Worm (Caenorhabditis elegans): ENCODE measurements around the gene hipr-1.

Gene hipr-1

ce11 chrIII:8704765-8705164, 15.2 kb upstream of the hipr-1 start, which contains the start of gene B0303.16:
Gene B0303.16 (plus strand): TSS chrIII:8705065.
- TF ChIP-seq odd-2 (tag; optimal IDR thresholded peaks at IDR 0.05): no peak
- TF ChIP-seq ref-2 (tag; optimal IDR thresholded peaks at IDR 0.05): no peak
- no peak for TF ChIP-seq fkh-6 (tag; optimal IDR thresholded peaks at IDR 0.05)
- no peak for TF ChIP-seq F13H6.1 (tag; optimal IDR thresholded peaks at IDR 0.05)
- no peak for TF ChIP-seq pag-3 (tag; optimal IDR thresholded peaks at IDR 0.05; ENCODE audit: borderline replicate concordance)
- TF ChIP-seq ceh-31 (tag; optimal IDR thresholded peaks at IDR 0.05): no peak
- no peak for TF ChIP-seq unc-55 (GFP tag; optimal IDR thresholded peaks at IDR 0.05)
- TF ChIP-seq ceh-22 (tag; optimal IDR thresholded peaks at IDR 0.05): no peak
- no peak for TF ChIP-seq pax-1 (tag; optimal IDR thresholded peaks at IDR 0.05)
- no peak for TF ChIP-seq pros-1 (tag; optimal IDR thresholded peaks at IDR 0.05)
- TF ChIP-seq hlh-8 (tag; optimal IDR thresholded peaks at IDR 0.05): no peak
- TF ChIP-seq unc-42 (tag; optimal IDR thresholded peaks at IDR 0.05): no peak
- no peak for TF ChIP-seq ceh-19 (GFP tag; optimal IDR thresholded peaks at IDR 0.05)
- TF ChIP-seq lim-6 (tag; optimal IDR thresholded peaks at IDR 0.05): no peak

ce11 chrIII:8709735-8710134, 10.3 kb upstream of the hipr-1 start:
- no peak for TF ChIP-seq ttx-3 (tag; optimal IDR thresholded peaks at IDR 0.05)
- TF ChIP-seq hlh-30 (tag; optimal IDR thresholded peaks at IDR 0.05; ENCODE audit: insufficient read depth): no peak
- TF ChIP-seq zip-5 (tag; optimal IDR thresholded peaks at IDR 0.05): no peak

ce11 chrIII:8710310-8710709, 9.7 kb upstream of the hipr-1 start, which contains the start of gene B0303.11:
Gene B0303.11 (minus strand): TSS chrIII:8710410.
- TF ChIP-seq ceh-19 (GFP tag; optimal IDR thresholded peaks at IDR 0.05): no peak
- no peak for TF ChIP-seq C38D4.7 (GFP tag; optimal IDR thresholded peaks at IDR 0.05)
- no peak for TF ChIP-seq ets-4 (tag; optimal IDR thresholded peaks at IDR 0.05)
- TF ChIP-seq pat-9 (tag; optimal IDR thresholded peaks at IDR 0.05): no peak
- no peak for TF ChIP-seq ref-2 (tag; optimal IDR thresholded peaks at IDR 0.05)
- no peak for TF ChIP-seq hlh-6 (tag; optimal IDR thresholded peaks at IDR 0.05)
- TF ChIP-seq K02D7.2 (tag; optimal IDR thresholded peaks at IDR 0.05): no peak
- TF ChIP-seq unc-42 (tag; optimal IDR thresholded peaks at IDR 0.05): no peak
- TF ChIP-seq ceh-34 (tag; optimal IDR thresholded peaks at IDR 0.05): no peak
- TF ChIP-seq pros-1 (tag; optimal IDR thresholded peaks at IDR 0.05): no peak
- no peak for TF ChIP-seq sdc-2 (tag; optimal IDR thresholded peaks at IDR 0.05)
- TF ChIP-seq lin-11 (tag; optimal IDR thresholded peaks at IDR 0.05): no peak
- TF ChIP-seq ceh-24 (tag; optimal IDR thresholded peaks at IDR 0.05): no peak

- TF ChIP-seq dve-1 (tag; optimal IDR thresholded peaks at IDR 0.05): no peak
- no peak for TF ChIP-seq hlh-6 (tag; optimal IDR thresholded peaks at IDR 0.05)
- no peak for TF ChIP-seq ceh-45 (GFP tag; IDR thresholded peaks at IDR 0.05)
- TF ChIP-seq pha-4 (tag; optimal IDR thresholded peaks at IDR 0.05): no peak
- no peak for TF ChIP-seq pros-1 (tag; optimal IDR thresholded peaks at IDR 0.05)
These were observed 7.0 kb upstream of the hipr-1 start for ce11 chrIII:8712968-8713367.

ce11 chrIII:8716084-8716483, 3.9 kb upstream of the hipr-1 start, which contains the start of gene B0303.14:
Gene B0303.14 (minus strand): TSS chrIII:8716184.
- TF ChIP-seq K09A11.1 (tag; optimal IDR thresholded peaks at IDR 0.05; ENCODE audit: insufficient read depth) (no peak), pag-3 (tag; optimal IDR thresholded peaks at IDR 0.05; ENCODE audit: borderline replicate concordance) (no peak), ama-1 (optimal IDR thresholded peaks at IDR 0.05) (no peak), che-1 (tag; optimal IDR thresholded peaks at IDR 0.05) (no peak), unc-55 (GFP tag; optimal IDR thresholded peaks at IDR 0.05) (no peak), fkh-10 (GFP tag; optimal IDR thresholded peaks at IDR 0.05) (no peak), fax-1 (tag; optimal IDR thresholded peaks at IDR 0.05) (no peak), odd-2 (tag; optimal IDR thresholded peaks at IDR 0.05) (no peak), ceh-14 (tag; optimal IDR thresholded peaks at IDR 0.05) (no peak), ceh-9 (tag; optimal IDR thresholded peaks at IDR 0.05) (no peak), unc-3 (GFP tag; conservative IDR thresholded peaks at IDR 0.05) (no peak), unc-3 (tag; optimal IDR thresholded peaks at IDR 0.05) (no peak), F13H6.1 (tag; optimal IDR thresholded peaks at IDR 0.05) (no peak), ceh-24 (tag; optimal IDR thresholded peaks at IDR 0.05) (no peak), ceh-22 (tag; optimal IDR thresholded peaks at IDR 0.05) (no peak), tbx-7 (tag; optimal IDR thresholded peaks at IDR 0.05) (no peak), ceh-34 (tag; optimal IDR thresholded peaks at IDR 0.05) (no peak), ceh-19 (GFP tag; optimal IDR thresholded peaks at IDR 0.05) (no peak), pros-1 (tag; optimal IDR thresholded peaks at IDR 0.05) (no peak), ceh-45 (GFP tag; IDR thresholded peaks at IDR 0.05) (no peak)
